Fruit fly (Drosophila melanogaster) Kc167 (cell line): ENCODE measurements around the gene CG11398.

Source experiments
- h ChIP-seq: fragments of >200 bp; optimal IDR thresholded peaks from 3 replicates; lab custom pipeline; 2018; ENCODE audit warnings: missing external identifiers
- psq ChIP-seq: fragments of >200 bp; optimal IDR thresholded peaks from 2 replicates; lab custom pipeline; 2017; ENCODE audit warnings: missing external identifiers

DNA sequence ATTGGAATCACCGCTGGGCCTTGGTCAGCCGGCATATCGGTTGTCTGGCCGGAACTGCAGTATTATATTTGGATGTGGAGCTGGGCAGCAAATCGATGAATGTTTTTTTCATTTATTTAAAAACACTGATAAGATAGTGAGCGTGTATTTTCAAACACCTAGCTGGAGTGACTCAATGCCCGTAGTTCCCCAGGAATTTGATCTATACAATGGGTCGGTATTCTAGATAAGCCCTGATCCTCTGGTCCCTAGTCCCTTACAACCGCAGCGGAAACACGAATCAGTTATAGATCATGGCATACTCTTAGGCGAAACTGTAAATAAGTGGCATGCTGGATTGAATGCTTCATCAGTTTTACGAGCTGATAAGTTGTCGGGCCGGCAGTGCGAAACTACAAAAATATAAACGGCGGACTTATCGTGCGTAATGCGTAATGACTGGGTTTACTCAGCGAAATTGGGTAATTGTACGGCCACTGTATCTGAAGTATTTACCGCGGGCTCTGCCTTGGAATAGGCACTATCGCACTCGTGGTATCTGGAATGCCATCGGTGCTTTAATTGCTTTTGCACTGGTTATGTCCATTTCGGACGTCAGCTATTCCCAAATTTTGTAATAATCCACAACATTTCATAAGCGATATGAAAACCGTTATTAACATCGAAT lies 42.1 kb downstream of the CG11398 start:
- no peak for TF ChIP-seq h
- no peak for TF ChIP-seq psq
